Worm (Caenorhabditis elegans) whole organism, early embryonic: Measurements from ENCODE around the gene W09D6.4.

Source experiments
- F13C5.2 ChIP-seq: sonication (generic microtip); optimal IDR thresholded peaks from 2 replicates; lab custom pipeline; 2017; ENCODE audit warnings: mild to moderate bottlenecking, missing genetic modification characterization, inconsistent platforms, missing compliant biosample characterization
- aly-1 ChIP-seq: sonication (generic microtip); optimal IDR thresholded peaks from 2 replicates; lab custom pipeline; 2016; ENCODE audit warnings: missing genetic modification characterization, missing compliant biosample characterization
- ama-1 ChIP-seq: fragments of 150-350 bp; optimal IDR thresholded peaks from 2 replicates; lab custom pipeline; 2014
- ceh-13 ChIP-seq: fragments of 200-800 bp; sonication (Bioruptor generic); optimal IDR thresholded peaks from 2 replicates; lab custom pipeline; 2018; ENCODE audit warnings: mild to moderate bottlenecking, missing genetic modification characterization, missing compliant biosample characterization
- ceh-36 ChIP-seq: sonication (generic microtip); optimal IDR thresholded peaks from 2 replicates; lab custom pipeline; 2016; ENCODE audit warnings: missing genetic modification characterization, inconsistent platforms, missing compliant biosample characterization
- hmbx-1 ChIP-seq: sonication (generic microtip); optimal IDR thresholded peaks from 2 replicates; lab custom pipeline; 2016; ENCODE audit warnings: mild to moderate bottlenecking, missing genetic modification characterization, missing compliant biosample characterization
- hmg-4 ChIP-seq: fragments of 200-800 bp; sonication (Bioruptor generic); optimal IDR thresholded peaks from 2 replicates; lab custom pipeline; 2018; ENCODE audit warnings: mild to moderate bottlenecking, missing genetic modification characterization, missing compliant biosample characterization
- hnd-1 ChIP-seq: sonication (generic microtip); optimal IDR thresholded peaks from 2 replicates; lab custom pipeline; 2016; ENCODE audit warnings: missing genetic modification characterization, missing compliant biosample characterization
- pes-1 ChIP-seq: fragments of 200-800 bp; sonication (Bioruptor generic); IDR thresholded peaks from 2 replicates; pipeline ENCODE4 v1.3.6; 2022; ENCODE audit warnings: missing genetic modification reagents, missing genetic modification characterization, missing compliant biosample characterization
- scrt-1 ChIP-seq: fragments of 200-800 bp; sonication (Bioruptor generic); IDR thresholded peaks from 2 replicates; pipeline ENCODE4 v1.3.6; 2022; ENCODE audit warnings: missing genetic modification characterization, missing compliant biosample characterization
- tbx-11 ChIP-seq: fragments of 200-800 bp; sonication (Bioruptor generic); IDR thresholded peaks from 2 replicates; pipeline ENCODE4 v1.3.6; 2022; ENCODE audit warnings: missing genetic modification characterization, missing compliant biosample characterization
- tbx-37 ChIP-seq: fragments of 200-800 bp; sonication (Bioruptor generic); conservative IDR thresholded peaks from 2 replicates; pipeline ENCODE4 v1.3.6; 2022; ENCODE audit warnings: missing genetic modification reagents, missing genetic modification characterization, missing compliant biosample characterization
- tra-4 ChIP-seq: sonication (generic microtip); optimal IDR thresholded peaks from 2 replicates; lab custom pipeline; 2017; ENCODE audit warnings: missing genetic modification characterization, missing compliant biosample characterization

The W09D6.4 gene

DNA sequence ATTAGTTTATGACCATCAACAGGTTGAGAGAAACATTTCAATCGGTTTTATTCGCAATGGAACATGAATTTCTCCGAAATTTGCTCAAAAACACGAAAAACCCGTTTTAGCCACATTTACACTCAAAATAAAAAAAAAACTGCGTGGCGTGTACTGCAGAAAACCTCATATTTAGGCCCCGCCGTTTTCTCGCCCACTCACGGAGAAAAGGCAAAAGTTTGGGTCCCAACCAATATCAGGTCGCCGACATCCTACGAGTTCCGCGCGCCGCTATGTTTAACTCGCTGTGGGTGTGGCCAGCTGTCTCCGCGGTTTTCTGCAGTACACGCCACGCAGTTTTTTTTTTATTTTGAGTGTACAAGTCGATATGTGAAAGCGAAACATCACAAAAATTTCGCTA lies 44.3 kb downstream of the W09D6.4 start:
- TF ChIP-seq hnd-1 (tag; lab: Kevin White, UChicago) (no peak), ama-1 (lab: Kevin White, UChicago) (peak; percentile 38), scrt-1 (GFP tag; lab: Robert Waterston, UW) (0 out of 2 replicates have a peak, but pooled peaks have one; percentile 8), hmbx-1 (tag; lab: Kevin White, UChicago) (no peak), pes-1 (GFP tag; lab: Robert Waterston, UW) (peak; percentile 62; the same call in 1 of the 2 replicates), tbx-37 (GFP tag; lab: Robert Waterston, UW) (no peak), tbx-11 (GFP tag; lab: Robert Waterston, UW) (no peak), ceh-36 (tag; lab: Kevin White, UChicago) (no peak)

DNA sequence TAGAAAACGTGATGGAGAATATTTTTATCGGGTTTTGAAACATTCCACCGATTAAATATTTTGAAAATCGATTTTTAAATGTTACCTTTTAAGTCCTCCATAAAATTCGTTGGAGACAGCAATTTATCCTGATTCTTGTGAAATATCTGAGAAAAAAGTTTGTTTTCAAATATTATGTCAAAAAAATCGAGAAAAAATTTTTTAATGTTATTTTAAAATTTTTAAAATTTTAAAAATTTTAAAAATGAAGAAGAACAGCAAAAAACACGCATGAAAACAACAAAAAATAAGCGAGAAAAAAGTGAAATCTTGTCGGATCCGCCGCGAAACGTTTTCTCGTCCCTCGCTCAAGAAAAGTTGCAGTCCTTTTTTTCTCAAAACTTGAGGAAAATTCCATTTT lies 48.0 kb downstream of the W09D6.4 start, which contains the start of gene Y48A6C.8:
TSS of gene Y48A6C.8 (minus strand) at position 101 of the 400 bp plus-strand sequence.
- no peak for TF ChIP-seq ceh-13
- TF ChIP-seq pes-1 (GFP tag; lab: Robert Waterston, UW) = no peak
- TF ChIP-seq ama-1 (lab: Kevin White, UChicago) = no peak
- TF ChIP-seq tbx-37 (GFP tag; lab: Robert Waterston, UW) = no peak
- no peak for TF ChIP-seq aly-1
- no peak for TF ChIP-seq tra-4 (tag; lab: Kevin White, UChicago)
- TF ChIP-seq F13C5.2 = no peak
- TF ChIP-seq ceh-36 (tag; lab: Kevin White, UChicago) = no peak
- TF ChIP-seq hmg-4 (GFP tag; lab: Kevin White, UChicago) = no peak
- TF ChIP-seq hmbx-1 (tag; lab: Kevin White, UChicago) = no peak

DNA sequence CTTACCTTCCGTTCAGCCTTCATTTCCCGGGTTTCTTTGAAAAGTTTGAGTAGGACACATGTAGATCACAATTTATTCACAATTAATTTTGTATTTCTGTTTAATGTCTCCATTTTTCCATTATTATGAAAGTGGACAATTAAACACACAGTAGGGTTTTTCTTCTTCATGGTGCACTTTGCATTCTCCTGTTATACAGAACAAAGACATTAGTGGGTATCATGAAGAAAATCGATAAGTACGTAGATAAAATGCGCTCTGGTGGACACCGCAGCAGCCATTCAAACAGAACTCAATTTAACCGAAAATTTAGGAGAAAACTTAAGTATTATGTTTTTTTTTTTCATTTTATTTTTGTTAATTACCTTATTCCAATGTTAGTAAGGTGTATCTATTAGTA lies 49.8 kb downstream of the W09D6.4 start:
- TF ChIP-seq tbx-37 (GFP tag; lab: Robert Waterston, UW) (no peak), scrt-1 (GFP tag; lab: Robert Waterston, UW) (no peak), tbx-11 (GFP tag; lab: Robert Waterston, UW) (no peak)
